Worm (Caenorhabditis elegans): ENCODE results near the gene ddx-35.

Gene ddx-35

ce11 chrIII:1495230-1495629, 59.0 kb downstream of the ddx-35 start, which contains the start of gene Y82E9BR.19:
TSS of gene Y82E9BR.19 (minus strand) at chrIII:1495330.
- TF ChIP-seq pha-4 (tag; optimal IDR thresholded peaks at IDR 0.05) (no peak), unc-39 (tag; optimal IDR thresholded peaks at IDR 0.05) (no peak), egl-5 (tag; optimal IDR thresholded peaks at IDR 0.05) (no peak), ztf-4 (tag; optimal IDR thresholded peaks at IDR 0.05) (no peak), fkh-2 (tag; optimal IDR thresholded peaks at IDR 0.05) (no peak), ceh-28 (tag; optimal IDR thresholded peaks at IDR 0.05) (no peak), nhr-77 (tag; optimal IDR thresholded peaks at IDR 0.05) (no peak), egl-27 (tag; optimal IDR thresholded peaks at IDR 0.05) (no peak), ama-1 (optimal IDR thresholded peaks at IDR 0.05) (no peak), sea-2 (GFP tag; optimal IDR thresholded peaks at IDR 0.05) (no peak), eor-1 (tag; optimal IDR thresholded peaks at IDR 0.05) (no peak)

All from whole organism, L3 larva.